Fruit fly (Drosophila melanogaster): ENCODE data around the gene CG31689.

Gene CG31689

DNA sequence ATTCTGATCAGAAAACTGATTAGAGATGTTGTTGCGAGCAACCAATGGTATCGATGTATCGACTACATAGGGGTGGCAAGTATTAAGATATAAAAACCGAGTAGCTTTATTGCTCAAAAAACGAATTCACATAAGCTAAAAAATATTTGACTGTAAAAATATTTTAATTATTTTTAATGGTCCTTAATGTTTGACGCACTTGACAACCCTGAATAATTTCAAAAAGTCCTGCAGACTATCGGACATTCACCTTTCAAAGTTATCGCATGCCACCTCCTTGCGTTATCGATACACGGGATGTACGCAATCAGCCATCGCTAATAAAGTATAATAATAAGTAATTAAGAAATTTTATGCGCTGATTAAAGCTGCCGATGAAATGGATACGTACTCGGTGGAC, 34.2 kb downstream of the CG31689 start, which contains the start of the genes HemK2, Snapin and Tnpo-SR (continued):
- TF ChIP-seq ERR (GFP tag; optimal IDR thresholded peaks at IDR 0.05) (peak; percentile 81), lilli (GFP tag; optimal IDR thresholded peaks at IDR 0.05) (peak; percentile 95), Ptx1 (GFP tag; IDR thresholded peaks at IDR 0.05) (peak; percentile 96), CG11504 (tag; optimal IDR thresholded peaks at IDR 0.05) (peak; percentile 91), Xrp1 (GFP tag; IDR thresholded peaks at IDR 0.05) (peak; percentile 95), CG2199 (GFP tag; IDR thresholded peaks at IDR 0.05) (peak; percentile 85; the same call in 2 of the 3 replicates), so (GFP tag; IDR thresholded peaks at IDR 0.05) (peak; percentile 92), Mes4 (GFP tag; optimal IDR thresholded peaks at IDR 0.05) (peak; percentile 26), kay (GFP tag; optimal IDR thresholded peaks at IDR 0.05) (peak; percentile 64), Fer3 (tag; optimal IDR thresholded peaks at IDR 0.05) (peak; percentile 93), grau (tag; optimal IDR thresholded peaks at IDR 0.05) (peak; percentile 91), corto (GFP tag; optimal IDR thresholded peaks at IDR 0.05) (peak; percentile 87), CG15073 (GFP tag; optimal IDR thresholded peaks at IDR 0.05) (peak; percentile 34), CG13775 (GFP tag; optimal IDR thresholded peaks at IDR 0.05) (peak; percentile 93), CG11398 (GFP tag; optimal IDR thresholded peaks at IDR 0.05) (peak; percentile 30), sima (GFP tag; optimal IDR thresholded peaks at IDR 0.05) (no peak), CG4854 (GFP tag; optimal IDR thresholded peaks at IDR 0.05) (peak; percentile 89), CG2875 (GFP tag; optimal IDR thresholded peaks at IDR 0.05) (peak; percentile 74), fd96Cb (tag; optimal IDR thresholded peaks at IDR 0.05) (peak; percentile 84), Ada2b (GFP tag; IDR thresholded peaks at IDR 0.05) (peak; percentile 91), BEAF-32 (GFP tag; optimal IDR thresholded peaks at IDR 0.05) (peak; percentile 99), CG16815 (GFP tag; optimal IDR thresholded peaks at IDR 0.05) (peak; percentile 85), CG6854 (GFP tag; optimal IDR thresholded peaks at IDR 0.05) (peak; percentile 69), Trl (optimal IDR thresholded peaks at IDR 0.05) (no peak), Trl (GFP tag; optimal IDR thresholded peaks at IDR 0.05) (peak; percentile 81), CG14860 (GFP tag; IDR thresholded peaks at IDR 0.05; ENCODE audit: partially characterized antibody) (peak; percentile 93), hth (optimal IDR thresholded peaks at IDR 0.05) (no peak), CG3281 (GFP tag; optimal IDR thresholded peaks at IDR 0.05) (peak; percentile 87), NFAT (GFP tag; IDR thresholded peaks at IDR 0.05) (peak; percentile 94), D (optimal IDR thresholded peaks at IDR 0.05) (no peak), D (GFP tag; optimal IDR thresholded peaks at IDR 0.05) (peak; percentile 68), Taf1 (GFP tag; IDR thresholded peaks at IDR 0.05) (peak; percentile 90), CG7987 (GFP tag; optimal IDR thresholded peaks at IDR 0.05) (peak; percentile 70), wek (GFP tag; optimal IDR thresholded peaks at IDR 0.05) (no peak), CG3407 (GFP tag; optimal IDR thresholded peaks at IDR 0.05) (peak; percentile 69), pan (optimal IDR thresholded peaks at IDR 0.05) (no peak), pan (GFP tag; optimal IDR thresholded peaks at IDR 0.05 in 1 of 2, IDR thresholded peaks at IDR 0.05 in 1 of 2) (peak in 1 of 2 experiments; percentile 95), prd (optimal IDR thresholded peaks at IDR 0.05) (no peak), prd (GFP tag; IDR thresholded peaks at IDR 0.05) (peak; percentile 97), CG18476 (GFP tag; optimal IDR thresholded peaks at IDR 0.05) (peak; percentile 89), crc (GFP tag; optimal IDR thresholded peaks at IDR 0.05) (peak; percentile 63), Neu2 (GFP tag; optimal IDR thresholded peaks at IDR 0.05; ENCODE audit: borderline replicate concordance) (peak; percentile 43), CG31441 (GFP tag; IDR thresholded peaks at IDR 0.05) (peak; percentile 94), sug (tag; optimal IDR thresholded peaks at IDR 0.05) (peak; percentile 93), nerfin-1 (tag; optimal IDR thresholded peaks at IDR 0.05) (peak; percentile 85), CG2678 (tag; optimal IDR thresholded peaks at IDR 0.05) (peak; percentile 93), CG2116 (GFP tag; optimal IDR thresholded peaks at IDR 0.05) (peak; percentile 92), Hand (GFP tag; optimal IDR thresholded peaks at IDR 0.05) (peak; percentile 79), scrt (GFP tag; optimal IDR thresholded peaks at IDR 0.05) (peak; percentile 79), z (GFP tag; IDR thresholded peaks at IDR 0.05) (peak; percentile 60; the same call in 1 of the 3 replicates), CG12104 (GFP tag; optimal IDR thresholded peaks at IDR 0.05) (peak; percentile 91), ap (GFP tag; IDR thresholded peaks at IDR 0.05) (peak; percentile 89)

Data from whole organism, embryonic.